Worm (Caenorhabditis elegans): ENCODE measurements around the gene M163.10.

M163.10 gene

ce11 chrX:14453735-14454134 lies 17.1 kb upstream of the M163.10 start, which contains the start of gene F23D12.7:
F23D12.7 (minus strand) TSS chrX:14453835.
- no peak for TF ChIP-seq dve-1 (tag; optimal IDR thresholded peaks at IDR 0.05)

DNA sequence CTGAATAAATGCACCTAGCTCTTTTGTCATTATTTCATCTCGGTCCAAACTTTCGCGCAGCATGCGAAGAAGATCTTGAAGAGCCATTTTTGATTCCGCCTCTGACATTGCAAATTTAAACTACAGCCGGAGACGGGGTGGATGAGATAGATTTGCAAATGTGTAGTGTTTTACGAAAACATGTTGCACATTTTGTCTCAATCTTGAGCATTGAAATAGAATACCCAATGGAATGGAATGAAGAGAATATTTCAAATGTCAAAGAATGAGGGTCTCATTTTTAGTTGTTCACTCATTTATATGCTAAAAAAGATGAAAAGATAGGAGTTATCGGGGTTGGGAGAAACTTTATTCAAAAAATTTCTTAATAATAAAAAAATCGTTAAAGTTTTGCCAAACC lies 15.4 kb upstream of the M163.10 start, which contains the start of gene Y66C5A.1:
Gene Y66C5A.1, minus strand, starts transcription at position 101 of the 400 bp plus-strand sequence.
- TF ChIP-seq C38D4.7 (GFP tag; optimal IDR thresholded peaks at IDR 0.05) (no peak), elt-4 (tag; optimal IDR thresholded peaks at IDR 0.05) (no peak), npax-4 (tag; optimal IDR thresholded peaks at IDR 0.05) (no peak), K02D7.2 (tag; optimal IDR thresholded peaks at IDR 0.05) (no peak), unc-3 (GFP tag; conservative IDR thresholded peaks at IDR 0.05) (no peak), unc-3 (tag; optimal IDR thresholded peaks at IDR 0.05) (no peak), che-1 (tag; optimal IDR thresholded peaks at IDR 0.05) (no peak)

- TF ChIP-seq pha-2 (tag; optimal IDR thresholded peaks at IDR 0.05) = no peak
- TF ChIP-seq ceh-14 (tag; optimal IDR thresholded peaks at IDR 0.05) = no peak
- TF ChIP-seq tbx-2 (tag; optimal IDR thresholded peaks at IDR 0.05) = no peak
- no peak for TF ChIP-seq lin-11 (tag; optimal IDR thresholded peaks at IDR 0.05)
- no peak for TF ChIP-seq ceh-6 (GFP tag; optimal IDR thresholded peaks at IDR 0.05)
- TF ChIP-seq pha-4 (tag; optimal IDR thresholded peaks at IDR 0.05) = no peak
- TF ChIP-seq dve-1 (tag; optimal IDR thresholded peaks at IDR 0.05) = no peak
- no peak for TF ChIP-seq K02D7.2 (tag; optimal IDR thresholded peaks at IDR 0.05)
- no peak for TF ChIP-seq ceh-48 (tag; optimal IDR thresholded peaks at IDR 0.05)
- no peak for TF ChIP-seq nfya-1 (tag; optimal IDR thresholded peaks at IDR 0.05)
Measured at ce11 chrX:14460412-14460811, 10.4 kb upstream of the M163.10 start, which contains the start of gene Y66C5A.2. Y66C5A.2 (plus strand) TSS chrX:14460712.

ce11 chrX:14464513-14464912 lies 6.3 kb upstream of the M163.10 start, which contains the start of gene M163.7:
M163.7 (plus strand) TSS chrX:14464813.
- TF ChIP-seq ceh-22 (tag; optimal IDR thresholded peaks at IDR 0.05) (no peak), nhr-11 (tag; optimal IDR thresholded peaks at IDR 0.05) (no peak), pqm-1 (tag; optimal IDR thresholded peaks at IDR 0.05) (no peak), nhr-232 (tag; optimal IDR thresholded peaks at IDR 0.05) (no peak), pros-1 (tag; optimal IDR thresholded peaks at IDR 0.05) (no peak), ama-1 (optimal IDR thresholded peaks at IDR 0.05) (no peak), dve-1 (tag; optimal IDR thresholded peaks at IDR 0.05) (no peak), eyg-1 (tag; optimal IDR thresholded peaks at IDR 0.05) (no peak), fkh-10 (GFP tag; optimal IDR thresholded peaks at IDR 0.05) (no peak)

DNA sequence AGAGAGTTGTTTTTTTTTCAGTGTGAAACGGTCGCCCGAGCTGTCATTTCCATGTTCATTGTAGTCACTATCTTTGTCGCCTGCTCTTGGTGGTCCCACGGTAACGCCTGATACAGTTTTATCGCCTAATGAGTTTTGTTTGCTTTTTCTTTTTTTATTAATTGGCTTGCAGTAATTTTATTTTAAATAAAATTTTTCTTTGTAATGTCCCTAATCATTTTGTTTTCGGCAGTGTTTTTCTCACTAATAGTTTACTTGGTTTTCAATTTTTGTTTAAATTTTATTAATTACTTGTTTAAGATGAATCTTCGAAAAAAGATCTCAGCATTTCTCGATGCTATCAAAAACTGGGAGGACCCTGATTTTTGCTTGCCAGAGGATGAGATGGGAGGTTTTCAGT lies 5.2 kb upstream of the M163.10 start, which contains the start of gene M163.22:
Gene M163.22, plus strand, starts transcription at position 301 of the 400 bp plus-strand sequence.
- no peak for TF ChIP-seq ceh-24 (tag; optimal IDR thresholded peaks at IDR 0.05)
- TF ChIP-seq sox-4 (tag; optimal IDR thresholded peaks at IDR 0.05) = no peak
- no peak for TF ChIP-seq pros-1 (tag; optimal IDR thresholded peaks at IDR 0.05)
- TF ChIP-seq unc-55 (GFP tag; optimal IDR thresholded peaks at IDR 0.05) = no peak
- no peak for TF ChIP-seq ceh-30 (tag; optimal IDR thresholded peaks at IDR 0.05)
- TF ChIP-seq dve-1 (tag; optimal IDR thresholded peaks at IDR 0.05) = no peak
- TF ChIP-seq C38D4.7 (GFP tag; optimal IDR thresholded peaks at IDR 0.05) = no peak
- no peak for TF ChIP-seq ceh-19 (GFP tag; optimal IDR thresholded peaks at IDR 0.05)
- TF ChIP-seq hlh-15 (tag; optimal IDR thresholded peaks at IDR 0.05) = no peak
- TF ChIP-seq ets-4 (tag; optimal IDR thresholded peaks at IDR 0.05) = no peak
- TF ChIP-seq ztf-16 (tag; optimal IDR thresholded peaks at IDR 0.05) = no peak
- TF ChIP-seq madf-2 (tag; optimal IDR thresholded peaks at IDR 0.05) = no peak
- TF ChIP-seq Y22D7AL.16 (tag; optimal IDR thresholded peaks at IDR 0.05) = no peak
- no peak for TF ChIP-seq ama-1 (optimal IDR thresholded peaks at IDR 0.05)
- no peak for TF ChIP-seq K02D7.2 (tag; optimal IDR thresholded peaks at IDR 0.05)
- TF ChIP-seq che-1 (tag; optimal IDR thresholded peaks at IDR 0.05) = no peak
- no peak for TF ChIP-seq zip-5 (tag; optimal IDR thresholded peaks at IDR 0.05)
- no peak for TF ChIP-seq ceh-31 (tag; optimal IDR thresholded peaks at IDR 0.05)
